Worm (Caenorhabditis elegans): Measurements from ENCODE around the gene gcy-19.

DNA sequence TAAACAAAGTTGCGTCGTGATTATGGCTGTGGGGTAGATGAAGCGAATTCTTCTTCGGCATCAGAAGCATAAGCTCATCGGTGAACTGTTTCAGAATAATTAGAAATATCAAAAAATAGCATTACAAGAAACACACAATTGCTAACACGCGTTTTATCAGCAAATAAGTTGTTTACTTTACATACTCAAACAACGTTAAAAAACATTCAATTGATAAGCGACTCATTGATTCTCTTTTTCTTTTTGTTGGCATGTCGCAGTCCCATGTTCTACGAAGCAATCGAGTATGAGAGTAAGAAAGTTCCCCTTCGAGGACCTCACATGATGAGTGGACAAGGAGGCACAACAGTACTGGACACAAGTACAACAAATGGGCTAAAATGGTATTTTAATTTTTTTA lies 37.5 kb upstream of the gcy-19 start, which contains the start of gene btb-16:
- TF ChIP-seq pat-9 (tag; optimal IDR thresholded peaks at IDR 0.05) (no peak), unc-86 (tag; optimal IDR thresholded peaks at IDR 0.05) (no peak), sox-2 (GFP tag; IDR thresholded peaks at IDR 0.05) (no peak), pha-4 (tag; optimal IDR thresholded peaks at IDR 0.05) (no peak), tbx-2 (tag; optimal IDR thresholded peaks at IDR 0.05) (no peak)

All from whole organism, late embryonic.